Worm (Caenorhabditis elegans): Measurements from ENCODE around the gene nlp-35.

- TF ChIP-seq cog-1 (tag; optimal IDR thresholded peaks at IDR 0.05) (no peak), flt-1 (GFP tag; IDR thresholded peaks at IDR 0.05) (no peak), med-1 (GFP tag; optimal IDR thresholded peaks at IDR 0.05; ENCODE audit: insufficient read depth) (no peak), ztf-29 (GFP tag; IDR thresholded peaks at IDR 0.05) (no peak), ztf-23 (GFP tag; IDR thresholded peaks at IDR 0.05) (no peak), T22C8.4 (GFP tag; IDR thresholded peaks at IDR 0.05) (no peak), ref-1 (GFP tag; conservative IDR thresholded peaks at IDR 0.05) (no peak), klf-2 (GFP tag; conservative IDR thresholded peaks at IDR 0.05) (no peak), tab-1 (GFP tag; IDR thresholded peaks at IDR 0.05) (no peak)
Measured at ce11 chrIV:9514132-9514531, 4.6 kb downstream of the nlp-35 start.

Measured in whole organism, midembryonic.